Worm (Caenorhabditis elegans) whole organism, midembryonic: Measurements from ENCODE around the gene F10D7.4.

Source experiments
- flt-1 ChIP-seq: fragments of 200-800 bp; sonication (Bioruptor generic); IDR thresholded peaks from 2 replicates; pipeline ENCODE4 v1.3.6; 2022; ENCODE audit warnings: missing genetic modification characterization, missing compliant biosample characterization
- med-1 ChIP-seq: sonication (generic microtip); optimal IDR thresholded peaks from 2 replicates; lab custom pipeline; 2017; ENCODE audit warnings: missing genetic modification characterization, mild to moderate bottlenecking, missing compliant biosample characterization, antibody characterized with exemption, missing genetic modification reagents; ENCODE audit not compliant: insufficient read depth
- ref-1 ChIP-seq: fragments of 200-800 bp; sonication (Bioruptor generic); conservative IDR thresholded peaks from 2 replicates; pipeline ENCODE4 v1.3.6; 2022; ENCODE audit warnings: missing genetic modification reagents, missing genetic modification characterization, missing compliant biosample characterization
- ztf-23 ChIP-seq: fragments of 200-800 bp; sonication (Bioruptor generic); IDR thresholded peaks from 2 replicates; pipeline ENCODE4 v1.3.6; 2022; ENCODE audit warnings: missing genetic modification reagents, missing genetic modification characterization, missing compliant biosample characterization

DNA sequence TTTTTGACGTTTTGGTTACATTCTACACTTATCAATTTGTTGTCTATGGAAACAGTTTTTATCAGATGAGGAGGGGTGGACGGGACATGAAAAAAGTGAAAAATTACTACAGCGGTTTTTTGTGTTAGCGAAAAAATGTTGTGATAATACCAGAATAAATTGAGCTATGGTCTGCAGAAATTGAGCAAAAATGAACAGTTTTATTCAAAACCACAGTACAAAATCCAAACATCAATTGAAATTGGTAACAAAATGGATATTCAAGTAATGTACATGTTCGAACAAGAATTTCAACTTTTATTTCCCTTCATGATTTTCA is 42.7 kb upstream of the F10D7.4 start:
- TF ChIP-seq ref-1 (GFP tag; lab: Robert Waterston, UW): no peak
- no peak for TF ChIP-seq flt-1 (GFP tag; lab: Robert Waterston, UW)
- no peak for TF ChIP-seq ztf-23
- no peak for TF ChIP-seq med-1 (GFP tag; lab: Kevin White, UChicago)
